Fruit fly (Drosophila melanogaster): Measurements from ENCODE around the gene CG1835.
A peak's percentile ranks its signal among the peaks of the same experiment; 100 is the strongest.

CG1835 gene

DNA sequence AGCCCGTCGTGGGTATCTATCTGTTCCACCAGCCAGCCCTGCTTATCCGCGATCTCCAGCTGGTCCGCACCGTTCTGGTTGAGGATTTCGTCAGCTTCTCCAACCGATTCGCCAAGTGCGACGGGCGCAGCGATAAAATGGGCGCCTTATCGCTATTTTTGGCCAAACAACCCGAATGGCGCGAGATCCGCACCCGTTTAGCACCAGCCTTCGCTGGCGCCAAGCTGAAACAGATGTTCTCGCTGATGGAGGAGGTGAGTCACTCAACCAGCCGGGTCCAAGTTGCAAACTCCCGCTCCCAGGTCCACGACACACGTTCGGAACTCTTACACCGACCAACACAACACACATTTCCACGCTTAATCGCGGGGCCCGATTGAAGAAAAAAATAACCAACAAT, 3.1 kb upstream of the CG1835 start (continued):
- TF ChIP-seq Abd-B (GFP tag; optimal IDR thresholded peaks at IDR 0.05): no peak
- TF ChIP-seq CG16863 (GFP tag; optimal IDR thresholded peaks at IDR 0.05): no peak
- no peak for TF ChIP-seq Hr78 (GFP tag; optimal IDR thresholded peaks at IDR 0.05)
- TF ChIP-seq Hsf (GFP tag; optimal IDR thresholded peaks at IDR 0.05): no peak
- no peak for TF ChIP-seq CG14965 (GFP tag; optimal IDR thresholded peaks at IDR 0.05; ENCODE audit: borderline replicate concordance)
- TF ChIP-seq CG15696 (tag; optimal IDR thresholded peaks at IDR 0.05): no peak
- TF ChIP-seq zfh2 (GFP tag; optimal IDR thresholded peaks at IDR 0.05): no peak
- TF ChIP-seq yki (optimal IDR thresholded peaks at IDR 0.05): no peak
- no peak for TF ChIP-seq gcm2 (GFP tag; optimal IDR thresholded peaks at IDR 0.05)
- no peak for TF ChIP-seq CG17829 (tag; optimal IDR thresholded peaks at IDR 0.05)
- no peak; the same call in 1 of the 2 replicates for TF ChIP-seq CG9215 (GFP tag; IDR thresholded peaks at IDR 0.05)
- 0 out of 2 replicates have a peak, but pooled peaks have one; percentile 19 for TF ChIP-seq E2f1 (GFP tag; IDR thresholded peaks at IDR 0.05)
- no peak for TF ChIP-seq CG13894 (tag; optimal IDR thresholded peaks at IDR 0.05)
- TF ChIP-seq CG18011 (GFP tag; optimal IDR thresholded peaks at IDR 0.05): no peak
- peak; percentile 33; the same call in 1 of the 2 replicates for TF ChIP-seq CG32532 (GFP tag; IDR thresholded peaks at IDR 0.05)
- no peak for TF ChIP-seq CG8290 (GFP tag; optimal IDR thresholded peaks at IDR 0.05)
- TF ChIP-seq CG8290 (tag; optimal IDR thresholded peaks at IDR 0.05): peak in 1 of 2 experiments; percentile 26
- no peak for TF ChIP-seq Doc3 (GFP tag; IDR thresholded peaks at IDR 0.05; ENCODE audit: partially characterized antibody)
- TF ChIP-seq schlank (tag; optimal IDR thresholded peaks at IDR 0.05): no peak
- no peak for TF ChIP-seq Dfd (GFP tag; optimal IDR thresholded peaks at IDR 0.05)
- TF ChIP-seq CG14050 (GFP tag; IDR thresholded peaks at IDR 0.05): no peak
- TF ChIP-seq amos (GFP tag; IDR thresholded peaks at IDR 0.05; ENCODE audit: partially characterized antibody): peak; percentile 27; the same call in 1 of the 2 replicates
- peak; percentile 58; the same call in 2 of the 3 replicates for TF ChIP-seq row (GFP tag; IDR thresholded peaks at IDR 0.05)
- peak; percentile 32; the same call in 1 of the 2 replicates for TF ChIP-seq Adf1 (GFP tag; IDR thresholded peaks at IDR 0.05)
- TF ChIP-seq CG2202 (tag; optimal IDR thresholded peaks at IDR 0.05): no peak

DNA sequence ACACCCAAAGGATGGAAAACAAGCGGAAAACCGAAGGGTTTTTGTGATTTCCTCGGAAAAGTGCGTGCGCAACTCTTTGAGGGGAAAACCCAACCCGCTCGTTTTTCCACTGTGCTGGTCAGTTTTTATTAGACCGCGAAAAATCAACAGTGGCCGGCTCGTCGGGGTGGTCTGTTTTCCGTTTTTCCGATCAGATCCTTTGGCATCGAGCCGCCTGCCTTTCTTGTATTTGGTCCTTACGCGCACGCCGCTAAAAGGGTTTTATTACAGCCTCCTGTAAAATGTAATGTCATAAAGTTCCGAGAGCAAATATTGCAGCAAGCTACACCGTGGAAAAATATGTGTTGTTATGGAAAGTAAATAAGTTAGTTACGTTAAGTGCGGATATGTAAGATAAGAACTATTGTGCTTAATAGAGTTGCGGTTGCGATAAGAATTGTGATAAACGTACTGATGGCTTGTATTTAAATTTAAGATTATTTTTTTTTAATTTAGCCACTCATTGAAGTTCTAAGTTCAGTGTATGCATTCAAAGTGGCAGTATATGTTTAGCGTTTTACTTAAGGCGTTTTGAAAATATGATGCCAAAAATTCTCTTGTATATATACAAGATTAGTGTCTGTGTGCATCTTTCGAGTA, 1.3 kb downstream of the CG1835 start:
- peak; percentile 16 for TF ChIP-seq phol (tag; optimal IDR thresholded peaks at IDR 0.05)
- peak in 1 of 2 experiments; percentile 81 for TF ChIP-seq tll (GFP tag; optimal IDR thresholded peaks at IDR 0.05)
- TF ChIP-seq grau (tag; optimal IDR thresholded peaks at IDR 0.05): no peak
- TF ChIP-seq knrl (GFP tag; IDR thresholded peaks at IDR 0.05; ENCODE audit: partially characterized antibody): no peak
- TF ChIP-seq zen (tag; optimal IDR thresholded peaks at IDR 0.05): no peak
- TF ChIP-seq sens (GFP tag): peak; percentile 57
- TF ChIP-seq CG11398 (GFP tag; optimal IDR thresholded peaks at IDR 0.05): no peak
- no peak for TF ChIP-seq Atf6 (GFP tag; IDR thresholded peaks at IDR 0.05)
- no peak for TF ChIP-seq MESR4 (GFP tag; optimal IDR thresholded peaks at IDR 0.05)
- TF ChIP-seq CG11695 (GFP tag; IDR thresholded peaks at IDR 0.05): no peak
- no peak for TF ChIP-seq CG4360 (GFP tag; IDR thresholded peaks at IDR 0.05)
- no peak for TF ChIP-seq CG7987 (GFP tag; optimal IDR thresholded peaks at IDR 0.05)
- no peak for TF ChIP-seq Max (GFP tag; optimal IDR thresholded peaks at IDR 0.05)
- peak; percentile 7 for TF ChIP-seq CG10979 (tag; optimal IDR thresholded peaks at IDR 0.05)
- TF ChIP-seq gem (tag; optimal IDR thresholded peaks at IDR 0.05): peak; percentile 10
- peak; percentile 87 for TF ChIP-seq cad (GFP tag; optimal IDR thresholded peaks at IDR 0.05)
